Fruit fly (Drosophila melanogaster): ENCODE data around the gene CG10472.

CG10472 gene

dm6 chr3L:6094697-6095096, 32.0 kb upstream of the CG10472 start, which contains the start of the genes CG10467 and loj (continued):
- TF ChIP-seq sc (optimal IDR thresholded peaks at IDR 0.05) (no peak), sc (GFP tag; optimal IDR thresholded peaks at IDR 0.05) (peak; percentile 85), Hr51 (GFP tag; optimal IDR thresholded peaks at IDR 0.05) (peak; percentile 91 to 95), Usf (GFP tag; optimal IDR thresholded peaks at IDR 0.05) (peak; percentile 93), hth (optimal IDR thresholded peaks at IDR 0.05) (no peak), h (optimal IDR thresholded peaks at IDR 0.05) (no peak)

- TF ChIP-seq Oli (tag; optimal IDR thresholded peaks at IDR 0.05) (no peak), CG16813 (GFP tag; IDR thresholded peaks at IDR 0.05; ENCODE audit: partially characterized antibody) (0 out of 3 replicates have a peak, but pooled peaks have one; percentile 16)
Measured at dm6 chr3L:6093213-6093612, 30.5 kb upstream of the CG10472 start, which contains the start of gene CG10469. CG10469 (minus strand) TSS chr3L:6093313.

- 0 out of 2 replicates have a peak, but pooled peaks have one; percentile 11 for TF ChIP-seq CG31441 (GFP tag; IDR thresholded peaks at IDR 0.05)
- TF ChIP-seq HmgZ (tag; optimal IDR thresholded peaks at IDR 0.05): peak; percentile 20
- no peak for TF ChIP-seq CG11456 (GFP tag; IDR thresholded peaks at IDR 0.05)
- TF ChIP-seq Fer1 (GFP tag; optimal IDR thresholded peaks at IDR 0.05): no peak
- TF ChIP-seq CG10959 (GFP tag; IDR thresholded peaks at IDR 0.05): no peak
- peak; percentile 49 for TF ChIP-seq Sox102F (GFP tag; optimal IDR thresholded peaks at IDR 0.05)
- peak; percentile 13 for TF ChIP-seq CG11504 (tag; optimal IDR thresholded peaks at IDR 0.05)
- TF ChIP-seq Gug (GFP tag; IDR thresholded peaks at IDR 0.05): 0 out of 4 replicates have a peak, but pooled peaks have one; percentile 17
- TF ChIP-seq lmd (GFP tag; IDR thresholded peaks at IDR 0.05): no peak
- TF ChIP-seq CG9876 (GFP tag; optimal IDR thresholded peaks at IDR 0.05): no peak
- no peak for TF ChIP-seq CG8478 (optimal IDR thresholded peaks at IDR 0.05)
- TF ChIP-seq CG18764 (GFP tag; optimal IDR thresholded peaks at IDR 0.05): no peak
- TF ChIP-seq CG10267 (tag; optimal IDR thresholded peaks at IDR 0.05): no peak
- no peak for TF ChIP-seq tap (tag; optimal IDR thresholded peaks at IDR 0.05)
- TF ChIP-seq CG1603 (tag; optimal IDR thresholded peaks at IDR 0.05): peak; percentile 46
- peak; percentile 24 for TF ChIP-seq nmo (GFP tag; optimal IDR thresholded peaks at IDR 0.05)
- no peak for TF ChIP-seq CG17802 (tag; optimal IDR thresholded peaks at IDR 0.05)
- TF ChIP-seq Rfx (GFP tag; IDR thresholded peaks at IDR 0.05): no peak
- TF ChIP-seq CG11247 (GFP tag; IDR thresholded peaks at IDR 0.05): no peak
- no peak for TF ChIP-seq gfzf (GFP tag; optimal IDR thresholded peaks at IDR 0.05)
- no peak for TF ChIP-seq Stat92E (GFP tag; optimal IDR thresholded peaks at IDR 0.05)
- no peak for TF ChIP-seq Ravus (GFP tag; IDR thresholded peaks at IDR 0.05)
- no peak for TF ChIP-seq Dp (GFP tag; optimal IDR thresholded peaks at IDR 0.05)
- no peak for TF ChIP-seq Taf1 (GFP tag; IDR thresholded peaks at IDR 0.05)
- peak; percentile 46 for TF ChIP-seq CG13424 (tag; optimal IDR thresholded peaks at IDR 0.05)
- no peak for TF ChIP-seq CG4617 (GFP tag; optimal IDR thresholded peaks at IDR 0.05; ENCODE audit: borderline replicate concordance)
- no peak for TF ChIP-seq hbn (GFP tag; IDR thresholded peaks at IDR 0.05; ENCODE audit: partially characterized antibody)
- TF ChIP-seq NfI (GFP tag; optimal IDR thresholded peaks at IDR 0.05): peak; percentile 39
- TF ChIP-seq esg (GFP tag; conservative IDR thresholded peaks at IDR 0.05): 0 out of 2 replicates have a peak, but pooled peaks have one; percentile 15
- TF ChIP-seq CG1647 (GFP tag; optimal IDR thresholded peaks at IDR 0.05): no peak
- TF ChIP-seq ATbp (GFP tag; optimal IDR thresholded peaks at IDR 0.05): peak; percentile 27
- TF ChIP-seq sob (GFP tag; IDR thresholded peaks at IDR 0.05): 0 out of 2 replicates have a peak, but pooled peaks have one; percentile 26
- no peak for TF ChIP-seq MBD-R2 (GFP tag; IDR thresholded peaks at IDR 0.05)
- peak; percentile 14 for TF ChIP-seq Dek (tag; optimal IDR thresholded peaks at IDR 0.05)
- TF ChIP-seq Neu2 (GFP tag; optimal IDR thresholded peaks at IDR 0.05; ENCODE audit: borderline replicate concordance): no peak
- TF ChIP-seq CG1602 (GFP tag; optimal IDR thresholded peaks at IDR 0.05): peak; percentile 6
- peak; percentile 7 for TF ChIP-seq Hsf (GFP tag; optimal IDR thresholded peaks at IDR 0.05)
- 0 out of 3 replicates have a peak, but pooled peaks have one; percentile 33 for TF ChIP-seq CG2889 (GFP tag; IDR thresholded peaks at IDR 0.05)
- no peak for TF ChIP-seq CG17829 (tag; optimal IDR thresholded peaks at IDR 0.05)
- TF ChIP-seq jing (GFP tag; optimal IDR thresholded peaks at IDR 0.05): no peak
Measured at dm6 chr3L:6085988-6086387, 23.3 kb upstream of the CG10472 start.

Measured in whole organism, embryonic.